Worm (Caenorhabditis elegans): ENCODE measurements around the gene ZK250.13.
"Not testable (repeated sequence)": the region's sequence is repeated elsewhere in the genome, so short reads cannot be mapped to it uniquely, and the experiment has no call there.

ZK250.13 gene

DNA sequence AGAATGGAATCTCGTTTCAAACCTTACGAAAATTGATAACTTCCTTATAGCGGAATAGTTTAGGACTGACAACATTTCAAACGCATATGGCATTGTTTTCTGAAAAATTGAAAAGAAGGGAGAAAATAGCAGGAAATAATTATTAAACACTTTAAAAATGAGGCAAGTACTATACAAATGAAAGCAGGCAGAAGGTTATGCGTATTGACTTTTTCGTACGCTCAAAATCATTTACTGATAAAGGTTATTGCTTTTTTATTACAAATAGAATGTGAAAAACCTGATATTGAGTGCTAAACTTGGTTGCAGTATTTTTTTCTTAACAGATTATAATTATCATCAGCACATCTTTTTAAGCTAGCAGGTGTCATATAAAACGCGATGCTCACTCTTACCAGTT lies at the start of gene ZK250.13:
Gene ZK250.13, minus strand, starts transcription at position 101 of the 400 bp plus-strand sequence.
- TF ChIP-seq lsy-2 (tag; optimal IDR thresholded peaks at IDR 0.05) (no peak), dmd-9 (GFP tag; IDR thresholded peaks at IDR 0.05) (no peak), php-3 (GFP tag; IDR thresholded peaks at IDR 0.05) (peak; percentile 78), attf-4 (tag; optimal IDR thresholded peaks at IDR 0.05) (no peak)

- TF ChIP-seq aha-1 (tag) = no peak
- TF ChIP-seq spr-1 (tag; optimal IDR thresholded peaks at IDR 0.05) = no peak
- no peak for TF ChIP-seq lim-7 (GFP tag; IDR thresholded peaks at IDR 0.05)
- peak; percentile 2 for TF ChIP-seq nhr-28 (tag; optimal IDR thresholded peaks at IDR 0.05)
These were observed 49.5 kb upstream of the ZK250.13 start, which contains the start of gene math-44 for ce11 chrII:1989010-1989409. math-44 (plus strand) TSS chrII:1989310.

DNA sequence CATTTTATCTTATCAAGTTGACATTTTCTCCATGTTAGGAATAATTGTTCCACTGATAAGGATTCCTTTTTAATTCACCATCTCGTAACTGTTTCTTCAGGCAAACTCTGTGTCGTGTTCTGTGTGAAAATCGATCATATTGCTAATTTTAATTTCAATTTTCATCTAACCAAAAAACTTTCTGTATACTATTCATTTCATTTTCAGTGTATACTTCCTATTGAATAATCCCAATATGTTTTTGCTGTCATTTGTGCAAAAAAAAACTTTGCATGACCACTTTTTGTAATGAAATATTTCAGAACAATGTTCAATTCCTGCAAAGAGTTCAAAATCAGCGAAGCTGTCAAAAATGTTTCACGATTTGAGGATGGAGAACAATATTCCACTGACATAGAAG lies 47.4 kb upstream of the ZK250.13 start, which contains the start of gene Y16E11A.4:
Gene Y16E11A.4, plus strand, starts transcription at position 301 of the 400 bp plus-strand sequence.
- TF ChIP-seq nhr-6 (tag; optimal IDR thresholded peaks at IDR 0.05) = no peak
- TF ChIP-seq pqm-1 (tag; optimal IDR thresholded peaks at IDR 0.05) = peak; percentile 27

DNA sequence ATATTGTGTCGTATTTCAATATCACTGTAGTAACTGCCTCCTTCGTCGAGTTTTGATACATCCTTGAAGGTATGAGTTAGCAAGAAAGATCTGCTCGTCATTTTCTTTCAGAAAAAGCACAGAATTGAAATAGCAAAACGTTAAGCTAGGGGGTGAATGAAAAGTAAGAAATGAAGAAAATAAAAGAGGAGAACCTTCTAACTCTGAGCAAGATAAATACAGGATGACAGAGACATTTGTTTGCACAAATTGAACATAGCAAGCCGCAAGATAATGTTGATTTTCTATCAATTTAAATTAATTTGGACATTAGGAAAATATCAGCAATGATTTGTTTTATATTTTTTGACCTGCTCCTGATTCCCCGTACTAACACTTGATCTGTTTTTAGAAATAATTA lies 16.0 kb upstream of the ZK250.13 start, which contains the start of gene math-49:
Gene math-49, minus strand, starts transcription at position 101 of the 400 bp plus-strand sequence.
- TF ChIP-seq gei-8 (GFP tag; optimal IDR thresholded peaks at IDR 0.05); nhr-42 (GFP tag; IDR thresholded peaks at IDR 0.05); D1046.2 (GFP tag; IDR thresholded peaks at IDR 0.05): not testable (repeated sequence)

ce11 chrII:1949119-1949518 lies 9.6 kb upstream of the ZK250.13 start:
- no peak for TF ChIP-seq R02D3.7 (tag; optimal IDR thresholded peaks at IDR 0.05)
- no peak for TF ChIP-seq ces-1 (GFP tag; optimal IDR thresholded peaks at IDR 0.05)
- peak; percentile 87 for TF ChIP-seq pqm-1 (tag; optimal IDR thresholded peaks at IDR 0.05)
- TF ChIP-seq nhr-76 (tag; optimal IDR thresholded peaks at IDR 0.05) = no peak
- no peak for TF ChIP-seq dmd-9 (GFP tag; IDR thresholded peaks at IDR 0.05)
- TF ChIP-seq T20F7.1 (GFP tag; optimal IDR thresholded peaks at IDR 0.05) = no peak
- TF ChIP-seq mxl-3 (GFP tag; optimal IDR thresholded peaks at IDR 0.05) = peak; percentile 12
- no peak for TF ChIP-seq F26F4.8 (GFP tag; conservative IDR thresholded peaks at IDR 0.05)
- no peak for TF ChIP-seq vab-7 (GFP tag; IDR thresholded peaks at IDR 0.05)
- peak; percentile 26 for TF ChIP-seq aha-1 (tag)
- no peak for TF ChIP-seq ama-1 (optimal IDR thresholded peaks at IDR 0.05)
- peak; percentile 78 for TF ChIP-seq hlh-11 (tag; optimal IDR thresholded peaks at IDR 0.05)
- TF ChIP-seq lin-39 (tag; optimal IDR thresholded peaks at IDR 0.05) = no peak
- no peak for TF ChIP-seq nhr-11 (tag; optimal IDR thresholded peaks at IDR 0.05)
- peak; percentile 88 for TF ChIP-seq php-3 (GFP tag; IDR thresholded peaks at IDR 0.05)
- TF ChIP-seq nhr-102 (tag; optimal IDR thresholded peaks at IDR 0.05) = no peak
- TF ChIP-seq zag-1 (tag; optimal IDR thresholded peaks at IDR 0.05) = no peak
- TF ChIP-seq nhr-28 (tag; optimal IDR thresholded peaks at IDR 0.05) = peak; percentile 83
- no peak for TF ChIP-seq zip-2 (tag; optimal IDR thresholded peaks at IDR 0.05)
- TF ChIP-seq dve-1 (tag; optimal IDR thresholded peaks at IDR 0.05; ENCODE audit: insufficient read depth) = no peak
- TF ChIP-seq duxl-1 (tag; optimal IDR thresholded peaks at IDR 0.05; ENCODE audit: poor library complexity) = peak; percentile 79
- TF ChIP-seq unc-62 (GFP tag; optimal IDR thresholded peaks at IDR 0.05 in 1 of 2) = no peak
- TF ChIP-seq unc-62 (tag; optimal IDR thresholded peaks at IDR 0.05) = no peak
- TF ChIP-seq unc-39 (tag; optimal IDR thresholded peaks at IDR 0.05) = no peak
- TF ChIP-seq lin-29 (GFP tag; IDR thresholded peaks at IDR 0.05) = no peak
- TF ChIP-seq snpc-4 (tag; optimal IDR thresholded peaks at IDR 0.05) = no peak
- 0 out of 2 replicates have a peak, but pooled peaks have one; percentile 64 for TF ChIP-seq Y75B8A.6 (GFP tag; IDR thresholded peaks at IDR 0.05)
- no peak for TF ChIP-seq ztf-7 (tag; optimal IDR thresholded peaks at IDR 0.05)
- peak; percentile 48 for TF ChIP-seq nhr-77 (tag; optimal IDR thresholded peaks at IDR 0.05)
- no peak for TF ChIP-seq daf-16 (GFP tag; optimal IDR thresholded peaks at IDR 0.05)
- TF ChIP-seq daf-16 (tag; optimal IDR thresholded peaks at IDR 0.05) = peak; percentile 61
- peak; percentile 96 for TF ChIP-seq lin-1 (GFP tag; IDR thresholded peaks at IDR 0.05)
- peak; percentile 88 for TF ChIP-seq tra-1 (GFP tag; IDR thresholded peaks at IDR 0.05)
- peak; percentile 5 for TF ChIP-seq nhr-6 (tag; optimal IDR thresholded peaks at IDR 0.05)
- TF ChIP-seq dmd-6 (GFP tag; IDR thresholded peaks at IDR 0.05) = peak; percentile 92
- no peak for TF ChIP-seq saeg-2 (GFP tag; IDR thresholded peaks at IDR 0.05)
